Worm (Caenorhabditis elegans) whole organism, late embryonic: Measurements from ENCODE around the gene Y73B6BL.31.

ENCODE experiments used
- pha-4 ChIP-seq: fragments of 150-350 bp; optimal IDR thresholded peaks from 2 replicates; lab custom pipeline; 2018; ENCODE audit warnings: missing biosample characterization, missing genetic modification reagents, missing genetic modification characterization
- pqm-1 ChIP-seq: sonication (generic microtip); optimal IDR thresholded peaks from 2 replicates; lab custom pipeline; 2016; ENCODE audit warnings: missing genetic modification characterization, missing compliant biosample characterization

DNA sequence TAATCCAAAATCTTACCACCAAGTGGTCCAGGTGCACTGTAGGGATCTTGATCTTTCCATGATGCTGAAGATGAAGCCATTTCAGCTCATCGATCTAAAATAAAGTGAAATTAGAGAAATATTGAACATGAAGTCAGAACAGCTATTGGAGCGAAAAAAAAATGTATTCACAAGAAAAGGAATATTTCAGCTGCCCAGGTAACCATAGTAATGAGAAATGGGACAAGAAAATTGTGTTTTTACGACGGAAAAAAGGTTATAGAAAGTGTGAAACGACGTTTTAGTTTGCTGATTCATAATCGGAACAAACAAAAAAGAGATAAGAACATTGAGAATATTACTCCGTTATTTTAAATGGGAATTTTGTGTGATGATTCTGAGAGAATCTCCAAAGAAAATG is 31.4 kb downstream of the Y73B6BL.31 start, which contains the start of gene Y73B6BL.27:
- no peak for TF ChIP-seq pha-4 (tag; lab: Kevin White, UChicago)
- no peak for TF ChIP-seq pqm-1
